Worm (Caenorhabditis elegans): ENCODE data around the gene dpy-19.

- no peak for TF ChIP-seq lin-13 (GFP tag; optimal IDR thresholded peaks at IDR 0.05)
- no peak for TF ChIP-seq snpc-4 (tag; optimal IDR thresholded peaks at IDR 0.05)
- TF ChIP-seq elt-3 (tag; optimal IDR thresholded peaks at IDR 0.05): no peak
- TF ChIP-seq R02D3.7 (tag; optimal IDR thresholded peaks at IDR 0.05): no peak
- no peak for TF ChIP-seq ztf-11 (tag; optimal IDR thresholded peaks at IDR 0.05)
- TF ChIP-seq egl-27 (tag; optimal IDR thresholded peaks at IDR 0.05): no peak
- TF ChIP-seq lsy-2 (tag; optimal IDR thresholded peaks at IDR 0.05): no peak
- no peak for TF ChIP-seq lin-39 (tag; optimal IDR thresholded peaks at IDR 0.05)
- no peak for TF ChIP-seq sma-3 (GFP tag; optimal IDR thresholded peaks at IDR 0.05)
Measured at ce11 chrIII:8712968-8713367, 45.7 kb upstream of the dpy-19 start.
